Worm (Caenorhabditis elegans): ENCODE measurements around the gene F09E5.14.

The F09E5.14 gene

DNA sequence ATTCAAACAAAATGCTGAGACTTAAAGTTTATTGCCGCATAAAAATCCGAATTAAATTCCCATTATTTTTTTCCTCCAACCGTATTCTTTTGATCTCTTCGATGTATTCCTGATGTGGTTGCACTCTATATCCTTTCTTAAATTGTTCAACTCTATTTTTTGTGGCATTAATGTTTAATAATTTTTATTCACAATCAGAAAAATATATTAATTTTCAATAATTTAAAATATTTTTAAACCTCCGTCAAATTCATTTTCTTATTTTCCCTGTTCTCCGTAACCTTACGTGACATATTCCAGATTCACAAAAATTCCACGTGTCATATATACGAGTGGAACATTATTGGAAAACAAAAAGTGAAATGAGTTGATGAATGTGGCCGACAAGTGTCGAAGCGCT is 32.9 kb downstream of the F09E5.14 start, which contains the start of gene gcy-12:
gcy-12 (plus strand) TSS at position 301 of the 400 bp plus-strand sequence.
- no peak for TF ChIP-seq sem-4 (tag; optimal IDR thresholded peaks at IDR 0.05)
- TF ChIP-seq alr-1 (tag; optimal IDR thresholded peaks at IDR 0.05) = no peak
- TF ChIP-seq nhr-21 (tag; optimal IDR thresholded peaks at IDR 0.05) = no peak
- TF ChIP-seq gmeb-1 (tag; optimal IDR thresholded peaks at IDR 0.05) = no peak
- TF ChIP-seq sma-3 (GFP tag; optimal IDR thresholded peaks at IDR 0.05) = no peak
- no peak for TF ChIP-seq lin-39 (tag; optimal IDR thresholded peaks at IDR 0.05)
- no peak for TF ChIP-seq ZK546.5 (tag; optimal IDR thresholded peaks at IDR 0.05)
- TF ChIP-seq sma-9 (GFP tag; optimal IDR thresholded peaks at IDR 0.05) = no peak
- TF ChIP-seq sma-9 (tag; optimal IDR thresholded peaks at IDR 0.05) = no peak
- no peak for TF ChIP-seq lsy-2 (tag; optimal IDR thresholded peaks at IDR 0.05)
- TF ChIP-seq ceh-82 (tag; optimal IDR thresholded peaks at IDR 0.05) = no peak
- TF ChIP-seq R02D3.7 (tag; optimal IDR thresholded peaks at IDR 0.05) = no peak
- no peak for TF ChIP-seq nhr-77 (tag; optimal IDR thresholded peaks at IDR 0.05)
- TF ChIP-seq nhr-129 (tag; optimal IDR thresholded peaks at IDR 0.05) = no peak
- TF ChIP-seq nhr-10 (tag; optimal IDR thresholded peaks at IDR 0.05) = no peak
- no peak for TF ChIP-seq zag-1 (tag; optimal IDR thresholded peaks at IDR 0.05)
- no peak for TF ChIP-seq ztf-11 (tag; optimal IDR thresholded peaks at IDR 0.05)
- TF ChIP-seq F13H6.1 (tag; optimal IDR thresholded peaks at IDR 0.05) = no peak
- no peak for TF ChIP-seq fos-1 (tag; optimal IDR thresholded peaks at IDR 0.05)

DNA sequence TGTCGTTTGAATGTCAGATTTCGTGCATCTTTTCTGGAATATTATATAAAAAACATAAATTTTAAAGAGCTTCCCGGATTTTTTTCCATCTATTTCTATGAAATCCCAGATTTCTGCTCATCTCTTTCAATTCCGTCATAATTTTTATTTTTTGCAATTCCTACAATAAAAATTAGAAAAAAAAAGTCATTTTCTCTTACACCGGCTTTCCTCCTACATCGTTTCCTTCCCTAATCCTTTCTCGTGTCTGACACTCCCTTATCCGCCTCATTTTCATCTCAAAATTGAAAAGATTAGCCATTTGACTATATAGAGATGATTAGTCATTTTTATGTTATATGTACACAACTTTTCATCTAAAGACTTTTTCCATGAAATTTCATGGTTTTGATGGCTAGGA is 33.9 kb downstream of the F09E5.14 start:
- no peak for TF ChIP-seq unc-55 (GFP tag; optimal IDR thresholded peaks at IDR 0.05)
- TF ChIP-seq sem-4 (tag; optimal IDR thresholded peaks at IDR 0.05) = no peak
- no peak for TF ChIP-seq lsy-2 (tag; optimal IDR thresholded peaks at IDR 0.05)
- no peak for TF ChIP-seq aly-2 (tag; optimal IDR thresholded peaks at IDR 0.05)
- TF ChIP-seq nhr-25 (tag; optimal IDR thresholded peaks at IDR 0.05) = no peak
- TF ChIP-seq nhr-77 (tag; optimal IDR thresholded peaks at IDR 0.05) = no peak
- no peak for TF ChIP-seq unc-39 (tag; optimal IDR thresholded peaks at IDR 0.05)
- no peak for TF ChIP-seq sma-3 (GFP tag; optimal IDR thresholded peaks at IDR 0.05)
- TF ChIP-seq nhr-6 (tag; optimal IDR thresholded peaks at IDR 0.05) = no peak
- no peak for TF ChIP-seq lin-13 (GFP tag; optimal IDR thresholded peaks at IDR 0.05)
- TF ChIP-seq nhr-11 (tag; optimal IDR thresholded peaks at IDR 0.05) = no peak
- no peak for TF ChIP-seq C34F6.9 (tag; optimal IDR thresholded peaks at IDR 0.05)
- TF ChIP-seq ceh-82 (tag; optimal IDR thresholded peaks at IDR 0.05) = no peak
- no peak for TF ChIP-seq alr-1 (tag; optimal IDR thresholded peaks at IDR 0.05)
- no peak for TF ChIP-seq mdl-1 (tag; optimal IDR thresholded peaks at IDR 0.05)
- TF ChIP-seq dmd-4 (tag; optimal IDR thresholded peaks at IDR 0.05) = no peak
- no peak for TF ChIP-seq lin-39 (tag; optimal IDR thresholded peaks at IDR 0.05)

DNA sequence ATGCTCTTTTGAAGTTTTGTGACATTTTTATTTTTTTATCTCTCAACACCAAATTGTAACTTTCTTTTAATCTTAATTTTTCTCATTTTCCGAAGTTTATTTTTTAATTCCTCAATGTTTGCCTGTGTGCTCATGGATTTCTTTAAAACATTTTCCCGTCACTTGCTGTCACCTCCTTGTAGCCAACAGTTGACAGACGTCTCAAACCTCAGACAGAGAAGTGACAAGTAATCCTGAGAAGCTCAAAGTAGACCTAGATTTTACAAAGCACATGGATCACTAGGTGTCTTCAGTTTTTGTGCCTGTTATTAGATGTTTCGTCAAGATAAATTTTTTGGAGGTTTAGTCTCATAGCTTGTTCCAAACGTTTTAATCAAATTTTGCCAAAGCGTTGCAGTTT is 35.0 kb downstream of the F09E5.14 start:
- no peak for TF ChIP-seq crh-2 (tag; optimal IDR thresholded peaks at IDR 0.05)
- no peak for TF ChIP-seq aly-2 (tag; optimal IDR thresholded peaks at IDR 0.05)
- no peak for TF ChIP-seq fos-1 (tag; optimal IDR thresholded peaks at IDR 0.05)
- TF ChIP-seq unc-55 (GFP tag; optimal IDR thresholded peaks at IDR 0.05) = no peak

DNA sequence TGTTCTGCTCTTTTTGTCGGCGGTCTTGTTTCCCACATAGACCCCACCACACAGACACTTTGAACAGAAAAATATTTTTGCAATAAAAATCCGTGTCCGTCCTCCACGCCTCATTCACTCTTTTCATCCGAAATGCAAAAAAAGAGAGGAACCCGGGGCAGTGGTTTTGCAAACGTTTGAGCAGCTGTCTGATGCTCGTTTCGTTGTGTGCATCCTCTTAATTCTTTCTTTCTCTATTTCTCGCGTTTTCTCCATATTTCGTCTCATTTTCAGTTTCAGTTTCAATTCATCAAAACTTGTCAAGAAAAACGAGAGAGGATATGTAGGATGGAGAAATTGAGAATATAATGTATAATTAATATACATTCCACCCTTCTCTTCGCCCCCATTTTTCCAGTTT is 35.7 kb downstream of the F09E5.14 start:
- TF ChIP-seq ztf-1 (GFP tag; conservative IDR thresholded peaks at IDR 0.05) = no peak
- TF ChIP-seq C34F6.9 (tag; optimal IDR thresholded peaks at IDR 0.05) = peak; percentile 33
- TF ChIP-seq skn-1 (tag; optimal IDR thresholded peaks at IDR 0.05) = no peak
- peak; percentile 79 for TF ChIP-seq unc-55 (GFP tag; optimal IDR thresholded peaks at IDR 0.05)
- no peak for TF ChIP-seq F13H6.1 (tag; optimal IDR thresholded peaks at IDR 0.05)
- TF ChIP-seq ama-1 (optimal IDR thresholded peaks at IDR 0.05) = no peak

DNA sequence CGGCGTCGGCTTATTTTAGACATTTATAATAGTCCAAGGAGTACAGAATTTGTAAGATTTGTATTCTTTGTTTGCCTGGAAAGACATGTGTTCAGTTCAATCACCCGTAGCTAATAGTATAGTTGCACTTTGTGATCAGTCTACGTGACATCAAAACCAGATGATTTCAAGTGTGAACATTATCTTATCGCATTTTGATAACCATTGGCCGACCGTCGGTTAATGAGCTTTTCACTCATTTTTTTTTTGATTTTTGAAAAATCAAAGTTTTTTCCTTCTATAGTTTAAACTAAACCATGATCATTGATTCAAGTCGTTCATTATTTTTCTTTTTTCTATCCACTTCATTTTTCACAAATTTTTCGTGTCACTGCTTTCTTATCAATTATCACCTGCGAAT is 37.5 kb downstream of the F09E5.14 start:
- TF ChIP-seq fos-1 (tag; optimal IDR thresholded peaks at IDR 0.05) = peak; percentile 56
- TF ChIP-seq F13H6.1 (tag; optimal IDR thresholded peaks at IDR 0.05) = peak; percentile 16
- TF ChIP-seq sma-9 (GFP tag; optimal IDR thresholded peaks at IDR 0.05) = peak; percentile 83
- no peak for TF ChIP-seq sma-9 (tag; optimal IDR thresholded peaks at IDR 0.05)
- TF ChIP-seq aly-2 (tag; optimal IDR thresholded peaks at IDR 0.05) = no peak
- TF ChIP-seq ztf-1 (GFP tag; conservative IDR thresholded peaks at IDR 0.05) = no peak

DNA sequence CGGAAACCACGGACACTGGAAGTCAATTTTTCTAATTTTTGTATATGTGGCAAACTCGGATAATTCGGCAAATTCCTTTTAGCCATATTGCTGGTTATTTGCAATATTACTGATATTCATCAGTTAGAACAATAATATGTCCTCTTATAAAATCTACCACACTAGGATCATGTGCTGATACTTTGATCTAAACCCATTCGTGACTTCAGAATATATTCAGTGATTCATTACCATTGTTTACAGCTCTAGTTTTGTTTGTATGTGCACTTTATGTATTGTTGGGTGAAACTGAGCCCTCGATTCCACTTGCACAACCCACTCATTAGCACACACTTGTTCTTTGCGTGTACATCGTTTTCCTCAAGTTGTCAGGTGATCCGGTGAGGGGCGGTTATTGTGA is 38.5 kb downstream of the F09E5.14 start:
- TF ChIP-seq fos-1 (tag; optimal IDR thresholded peaks at IDR 0.05) (no peak), unc-39 (tag; optimal IDR thresholded peaks at IDR 0.05) (no peak), dmd-4 (tag; optimal IDR thresholded peaks at IDR 0.05) (no peak), lin-13 (GFP tag; optimal IDR thresholded peaks at IDR 0.05) (no peak), mdl-1 (tag; optimal IDR thresholded peaks at IDR 0.05) (no peak), ztf-11 (tag; optimal IDR thresholded peaks at IDR 0.05) (no peak), nhr-25 (tag; optimal IDR thresholded peaks at IDR 0.05) (no peak), sma-9 (GFP tag; optimal IDR thresholded peaks at IDR 0.05) (no peak), sma-9 (tag; optimal IDR thresholded peaks at IDR 0.05) (no peak), sem-4 (tag; optimal IDR thresholded peaks at IDR 0.05) (no peak), alr-1 (tag; optimal IDR thresholded peaks at IDR 0.05) (no peak), ztf-4 (tag; optimal IDR thresholded peaks at IDR 0.05) (no peak)
